Worm (Caenorhabditis elegans) whole organism, L1 larva: ENCODE results near the gene F28C6.5.

Experiments
- C16A3.4 ChIP-seq: fragments of 150-350 bp; optimal IDR thresholded peaks from 2 replicates; lab custom pipeline; 2014; ENCODE audit warnings: missing biosample characterization, missing genetic modification characterization
- F16B12.6 ChIP-seq: fragments of 150-350 bp; optimal IDR thresholded peaks from 2 replicates; lab custom pipeline; 2014; ENCODE audit warnings: missing biosample characterization, missing genetic modification characterization
- aha-1 ChIP-seq: fragments of 150-350 bp; optimal IDR thresholded peaks from 2 replicates; lab custom pipeline; 2014; ENCODE audit warnings: missing biosample characterization, missing genetic modification characterization
- alr-1 ChIP-seq: fragments of 200-800 bp; sonication (Bioruptor generic); optimal IDR thresholded peaks from 2 replicates; lab custom pipeline; 2018; ENCODE audit warnings: borderline replicate concordance, mild to moderate bottlenecking, missing genetic modification characterization, missing compliant biosample characterization
- aly-2 ChIP-seq: fragments of 150-350 bp; optimal IDR thresholded peaks from 2 replicates; lab custom pipeline; 2014; ENCODE audit warnings: missing biosample characterization, missing genetic modification characterization
- ama-1 ChIP-seq: fragments of 150-350 bp; optimal IDR thresholded peaks from 2 replicates; lab custom pipeline; 2014
- ceh-8 ChIP-seq: fragments of 200-800 bp; sonication (Bioruptor generic); optimal IDR thresholded peaks from 2 replicates; lab custom pipeline; 2018; ENCODE audit warnings: mild to moderate bottlenecking, missing genetic modification characterization, moderate library complexity, missing compliant biosample characterization
- ceh-82 ChIP-seq, 3 experiments: fragments of 150-350 bp in 1 of 3; sonication (generic microtip) in 2 of 3; optimal IDR thresholded peaks; 2 replicates each; lab custom pipeline; 2014 to 2017; ENCODE audit warnings: missing biosample characterization in 3 of 3, missing genetic modification characterization in 3 of 3
- dpl-1 ChIP-seq, 3 experiments: fragments of 150-350 bp in 2 of 3; sonication (generic microtip) in 1 of 3; optimal IDR thresholded peaks; 2 replicates each; lab custom pipeline; 2014 to 2017; ENCODE audit warnings: missing biosample characterization in 3 of 3, missing genetic modification characterization in 3 of 3, missing genetic modification reagents in 3 of 3
- dsc-1 ChIP-seq: sonication (generic microtip); optimal IDR thresholded peaks from 2 replicates; lab custom pipeline; 2016; ENCODE audit warnings: mild to moderate bottlenecking, missing genetic modification characterization, missing compliant biosample characterization
- efl-1 ChIP-seq, 4 experiments: fragments of 150-350 bp; optimal IDR thresholded peaks in 3 of 4; peaks in 1 of 4; 1 replicate in 1 of 4; 2 replicates in 3 of 4; lab custom pipeline; 2014; ENCODE audit warnings: missing biosample characterization in 2 of 4, missing genetic modification characterization in 2 of 4, missing genetic modification reagents in 2 of 4
- efl-3 ChIP-seq: fragments of 200-800 bp; sonication (Bioruptor generic); optimal IDR thresholded peaks from 2 replicates; lab custom pipeline; 2018; ENCODE audit warnings: mild to moderate bottlenecking, missing genetic modification characterization, missing compliant biosample characterization
- egl-13 ChIP-seq: sonication (generic microtip); optimal IDR thresholded peaks from 2 replicates; lab custom pipeline; 2016; ENCODE audit warnings: missing genotype, missing genetic modification reagents, missing genetic modification characterization, missing compliant biosample characterization
- fkh-10 ChIP-seq: sonication (generic microtip); optimal IDR thresholded peaks from 2 replicates; lab custom pipeline; 2017; ENCODE audit warnings: missing biosample characterization, missing genetic modification reagents, missing genetic modification characterization
- fkh-8 ChIP-seq: sonication (generic microtip); optimal IDR thresholded peaks from 2 replicates; lab custom pipeline; 2016; ENCODE audit warnings: mild to moderate bottlenecking, missing genetic modification characterization, missing compliant biosample characterization
- hlh-17 ChIP-seq: fragments of 200-800 bp; sonication (Bioruptor generic); optimal IDR thresholded peaks from 2 replicates; lab custom pipeline; 2018; ENCODE audit warnings: missing genetic modification characterization, mild to moderate bottlenecking, missing compliant biosample characterization, moderate library complexity, borderline replicate concordance
- hlh-4 ChIP-seq: sonication (generic microtip); optimal IDR thresholded peaks from 2 replicates; lab custom pipeline; 2016; ENCODE audit warnings: mild to moderate bottlenecking, missing genetic modification characterization, missing compliant biosample characterization
- isw-1 ChIP-seq: fragments of 200-800 bp; sonication (Bioruptor generic); IDR thresholded peaks from 2 replicates; pipeline ENCODE4 v1.3.6; 2022; ENCODE audit warnings: missing genetic modification characterization, missing compliant biosample characterization
- jun-1 ChIP-seq: fragments of 150-350 bp; optimal IDR thresholded peaks from 2 replicates; lab custom pipeline; 2014; ENCODE audit warnings: missing biosample characterization, missing genetic modification reagents, missing genetic modification characterization
- lin-13 ChIP-seq: fragments of 150-350 bp; optimal IDR thresholded peaks from 2 replicates; lab custom pipeline; 2014; ENCODE audit warnings: missing biosample characterization, missing genetic modification reagents, missing genetic modification characterization
- lin-14 ChIP-seq: fragments of 200-800 bp; sonication (Bioruptor generic); optimal IDR thresholded peaks from 2 replicates; lab custom pipeline; 2018; ENCODE audit warnings: mild to moderate bottlenecking, missing genetic modification characterization, moderate library complexity, missing compliant biosample characterization
- lin-15B ChIP-seq: fragments of 150-350 bp; sonication (generic microtip); optimal IDR thresholded peaks from 3 replicates; lab custom pipeline; 2014; ENCODE audit warnings: missing biosample characterization, missing genetic modification characterization
- lin-35 ChIP-seq, 2 experiments: fragments of 150-350 bp; optimal IDR thresholded peaks; 2 replicates each; lab custom pipeline; 2014; ENCODE audit warnings: missing biosample characterization in 2 of 2, missing genetic modification characterization in 2 of 2, missing genetic modification reagents in 2 of 2
- lsy-2 ChIP-seq, 2 experiments: fragments of 150-350 bp; optimal IDR thresholded peaks; 2 replicates each; lab custom pipeline; 2014; ENCODE audit warnings: missing biosample characterization in 2 of 2, missing genetic modification characterization in 2 of 2
- mab-9 ChIP-seq: fragments of 200-800 bp; sonication (Bioruptor generic); IDR thresholded peaks from 2 replicates; pipeline ENCODE4 v1.3.6; 2022; ENCODE audit warnings: missing genetic modification reagents, missing genetic modification characterization, missing compliant biosample characterization
- mef-2 ChIP-seq: fragments of 150-350 bp; optimal IDR thresholded peaks from 2 replicates; lab custom pipeline; 2014; ENCODE audit warnings: missing biosample characterization, missing genetic modification characterization
- nhr-11 ChIP-seq: fragments of 150-350 bp; optimal IDR thresholded peaks from 2 replicates; lab custom pipeline; 2014; ENCODE audit warnings: missing biosample characterization, missing genetic modification characterization
- nhr-237 ChIP-seq: fragments of 150-350 bp; optimal IDR thresholded peaks from 2 replicates; lab custom pipeline; 2014; ENCODE audit warnings: missing biosample characterization, missing genetic modification characterization
- nhr-71 ChIP-seq: sonication (generic microtip); optimal IDR thresholded peaks from 2 replicates; lab custom pipeline; 2016; ENCODE audit warnings: mild to moderate bottlenecking, missing genetic modification characterization, moderate library complexity, missing compliant biosample characterization
- nhr-85 ChIP-seq: sonication (generic microtip); peaks from one replicate; lab custom pipeline; 2016; ENCODE audit warnings: missing genetic modification characterization, inconsistent platforms, missing compliant biosample characterization
- nhr-90 ChIP-seq: sonication (generic microtip); optimal IDR thresholded peaks from 2 replicates; lab custom pipeline; 2016; ENCODE audit warnings: mild to moderate bottlenecking, missing genetic modification characterization, missing compliant biosample characterization; ENCODE audit not compliant: poor library complexity
- pag-3 ChIP-seq: sonication (generic microtip); optimal IDR thresholded peaks from 2 replicates; lab custom pipeline; 2017; ENCODE audit warnings: missing genetic modification characterization, mild to moderate bottlenecking, missing compliant biosample characterization, antibody characterized with exemption, borderline replicate concordance; ENCODE audit not compliant: insufficient read depth
- pax-3 ChIP-seq: fragments of 200-800 bp; sonication (Bioruptor generic); optimal IDR thresholded peaks from 2 replicates; lab custom pipeline; 2018; ENCODE audit warnings: mild to moderate bottlenecking, missing genetic modification characterization, moderate library complexity, missing compliant biosample characterization
- skn-1 ChIP-seq: fragments of 150-350 bp; optimal IDR thresholded peaks from 2 replicates; lab custom pipeline; 2014; ENCODE audit warnings: missing biosample characterization, missing genetic modification characterization
- snu-23 ChIP-seq: sonication (generic microtip); optimal IDR thresholded peaks from 2 replicates; lab custom pipeline; 2016; ENCODE audit warnings: missing genetic modification characterization, missing compliant biosample characterization
- sptf-1 ChIP-seq: fragments of 150-350 bp; optimal IDR thresholded peaks from 2 replicates; lab custom pipeline; 2014; ENCODE audit warnings: missing biosample characterization, missing genetic modification characterization
- unc-30 ChIP-seq: sonication (generic microtip); optimal IDR thresholded peaks from 2 replicates; lab custom pipeline; 2017; ENCODE audit warnings: missing biosample characterization, missing genetic modification characterization
- unc-86 ChIP-seq: sonication (generic microtip); optimal IDR thresholded peaks from 2 replicates; lab custom pipeline; 2016; ENCODE audit warnings: missing genetic modification characterization, missing compliant biosample characterization
- unc-98 ChIP-seq: fragments of 200-800 bp; sonication (Bioruptor generic); IDR thresholded peaks from 2 replicates; pipeline ENCODE4 v1.3.6; 2022; ENCODE audit warnings: missing genetic modification characterization, missing compliant biosample characterization
- vab-15 ChIP-seq: sonication (generic microtip); optimal IDR thresholded peaks from 2 replicates; lab custom pipeline; 2017; ENCODE audit warnings: missing genotype, mild to moderate bottlenecking, missing genetic modification characterization, missing compliant biosample characterization
- xbp-1 ChIP-seq: sonication (generic microtip); optimal IDR thresholded peaks from 2 replicates; lab custom pipeline; 2016; ENCODE audit warnings: missing genetic modification characterization, missing compliant biosample characterization
- zag-1 ChIP-seq: fragments of 150-350 bp; optimal IDR thresholded peaks from 2 replicates; lab custom pipeline; 2014; ENCODE audit warnings: missing biosample characterization, missing genetic modification characterization
- zip-4 ChIP-seq: fragments of 200-800 bp; sonication (Bioruptor generic); optimal IDR thresholded peaks from 2 replicates; lab custom pipeline; 2018; ENCODE audit warnings: mild to moderate bottlenecking, missing genetic modification characterization, moderate library complexity, missing compliant biosample characterization
- ztf-11 ChIP-seq, 2 experiments: sonication (generic microtip); optimal IDR thresholded peaks; 2 replicates each; lab custom pipeline; 2016 to 2017; ENCODE audit warnings: missing genetic modification characterization in 2 of 2, missing biosample characterization in 1 of 2, missing compliant biosample characterization in 1 of 2

F28C6.5 gene

DNA sequence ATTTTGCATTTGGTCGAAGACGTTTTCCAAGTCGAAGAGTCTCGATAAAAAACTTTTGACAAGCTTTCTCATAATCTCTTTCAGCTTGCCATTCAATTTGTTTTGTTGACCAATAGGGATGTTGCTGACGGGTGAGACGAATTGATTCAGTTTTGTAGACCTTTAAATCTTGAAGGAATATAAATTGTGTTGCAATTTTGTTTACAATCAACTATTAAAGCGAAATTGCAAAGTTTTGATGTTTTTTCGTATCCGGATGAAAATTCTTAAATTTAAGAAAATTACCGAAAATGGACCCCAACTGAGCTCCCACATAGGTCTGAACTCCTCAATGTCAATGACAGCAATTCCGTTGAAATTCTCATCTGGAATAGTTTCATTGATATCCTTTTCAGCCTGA, 16.8 kb downstream of the F28C6.5 start:
- TF ChIP-seq unc-86 (tag; lab: Kevin White, UChicago) (no peak), efl-1 (optimal IDR thresholded peaks at IDR 0.05; lab: Kevin White, UChicago) (no peak), efl-1 (GFP tag; optimal IDR thresholded peaks at IDR 0.05 in 1 of 2; lab: Kevin White, UChicago) (peak in 1 of 2 experiments; percentile 12)

DNA sequence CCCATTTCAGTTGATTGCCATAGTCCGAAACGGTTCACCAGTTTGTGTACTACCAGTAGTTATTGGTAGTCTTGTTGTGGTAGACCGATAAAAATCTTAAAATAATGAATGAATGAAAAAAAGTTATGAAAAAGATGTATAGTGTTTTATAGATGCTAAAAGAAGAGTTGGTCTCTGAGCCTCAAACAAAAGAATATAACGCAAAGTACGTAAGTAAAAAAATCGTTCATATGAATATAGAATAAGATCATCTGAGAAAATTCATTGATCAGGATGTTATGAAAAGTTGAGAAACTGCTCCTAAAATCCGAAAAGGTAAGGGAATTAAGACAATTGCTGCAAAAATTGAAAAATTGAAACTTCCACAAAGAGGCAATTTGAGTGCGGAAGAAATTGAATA, 18.2 kb downstream of the F28C6.5 start, which contains the start of gene chhy-1:
TSS of gene chhy-1 (minus strand) at position 101 of the 400 bp plus-strand sequence.
- TF ChIP-seq zip-4 (GFP tag; lab: Kevin White, UChicago) (no peak), alr-1 (tag; lab: Kevin White, UChicago) (no peak), sptf-1 (tag; lab: Kevin White, UChicago) (no peak), nhr-237 (no peak), pax-3 (tag; lab: Kevin White, UChicago) (no peak), nhr-11 (tag; lab: Kevin White, UChicago) (no peak), xbp-1 (tag; lab: Kevin White, UChicago) (no peak), C16A3.4 (tag; lab: Kevin White, UChicago) (no peak), mab-9 (GFP tag; lab: Robert Waterston, UW) (no peak), ztf-11 (tag; optimal IDR thresholded peaks at IDR 0.05; lab: Kevin White, UChicago) (no peak), ceh-82 (tag; optimal IDR thresholded peaks at IDR 0.05; lab: Kevin White, UChicago) (no peak), lin-35 (GFP tag; optimal IDR thresholded peaks at IDR 0.05; lab: Kevin White, UChicago) (no peak), egl-13 (no peak), ama-1 (lab: Kevin White, UChicago) (no peak), unc-98 (no peak), mef-2 (tag; lab: Kevin White, UChicago) (no peak), hlh-17 (no peak), jun-1 (no peak), zag-1 (no peak)

DNA sequence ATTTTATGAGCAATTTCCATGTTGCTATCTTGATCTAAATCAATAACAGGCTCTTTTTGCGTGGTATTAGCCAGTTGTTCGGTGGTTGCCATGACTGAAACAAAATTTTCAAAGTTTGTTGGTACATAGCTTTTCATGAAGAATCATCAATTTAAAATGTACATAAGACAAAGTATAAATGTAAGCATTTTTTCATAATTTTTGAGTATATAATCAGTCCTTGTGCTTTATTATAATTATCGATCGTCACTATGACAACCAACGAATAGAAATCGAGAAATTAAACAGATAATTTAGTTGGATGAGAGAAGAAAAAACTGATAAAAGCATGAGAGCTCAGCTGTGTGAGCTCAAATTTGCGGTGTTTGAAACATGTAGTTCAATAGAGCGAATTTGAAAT, 22.6 kb downstream of the F28C6.5 start, which contains the start of gene T22C8.3:
TSS of gene T22C8.3 (minus strand) at position 101 of the 400 bp plus-strand sequence.
- TF ChIP-seq dpl-1 (GFP tag; optimal IDR thresholded peaks at IDR 0.05; lab: Kevin White, UChicago) (peak in 1 of 3 experiments; percentile 4), ceh-8 (GFP tag; lab: Kevin White, UChicago) (no peak), fkh-10 (no peak), unc-30 (tag; lab: Kevin White, UChicago) (no peak)

DNA sequence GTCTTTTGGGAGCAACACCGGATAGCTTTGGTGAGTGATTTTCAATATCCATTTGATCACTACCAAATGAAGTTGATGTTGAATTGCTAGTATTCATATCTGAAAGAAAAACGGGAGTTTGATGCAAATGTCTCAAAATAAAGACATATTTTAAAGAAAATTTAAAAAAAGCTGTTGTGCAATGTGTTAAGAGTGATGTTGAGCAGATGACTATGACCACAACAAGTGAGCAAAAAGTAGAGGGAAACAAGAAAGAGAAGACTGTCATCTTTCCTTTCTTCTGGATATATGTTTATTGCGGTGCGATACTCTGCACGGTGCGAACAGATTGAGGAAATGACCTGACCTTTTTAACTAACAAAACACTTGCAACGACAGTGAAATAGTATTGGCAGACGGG, 24.1 kb downstream of the F28C6.5 start, which contains the start of gene T22C8.4:
TSS of gene T22C8.4 (minus strand) at position 101 of the 400 bp plus-strand sequence.
- TF ChIP-seq fkh-8 (tag; lab: Kevin White, UChicago) (no peak), isw-1 (GFP tag; lab: Robert Waterston, UW) (no peak), jun-1 (no peak), dsc-1 (no peak), lin-14 (GFP tag; lab: Kevin White, UChicago) (no peak)

DNA sequence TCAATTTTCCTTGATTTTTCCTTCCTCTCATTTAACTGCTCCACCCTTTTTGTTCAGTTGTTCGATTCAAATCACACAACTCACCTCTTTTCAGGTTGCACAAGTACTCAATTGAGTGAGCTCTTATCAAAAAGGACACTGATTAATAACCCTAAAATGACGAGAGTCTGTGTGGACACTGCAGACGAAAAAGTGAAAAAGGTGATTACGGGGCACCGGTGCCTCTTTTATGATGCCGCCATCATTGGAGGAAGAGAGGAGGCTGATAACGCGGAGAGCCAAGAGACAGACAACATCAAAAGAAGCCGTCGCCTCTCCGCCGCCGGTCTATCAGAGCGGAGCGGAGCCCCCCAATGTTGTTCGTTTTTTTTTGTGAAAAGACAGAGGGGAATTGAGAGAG, 25.8 kb downstream of the F28C6.5 start, which contains the start of gene sptf-2:
TSS of gene sptf-2 (plus strand) at position 297 of the 400 bp plus-strand sequence.
- TF ChIP-seq snu-23 (GFP tag; lab: Kevin White, UChicago) (no peak), jun-1 (peak; percentile 34), vab-15 (no peak), nhr-90 (no peak), hlh-17 (no peak), nhr-85 (no peak), lin-13 (GFP tag; lab: Kevin White, UChicago) (no peak), zag-1 (no peak), unc-98 (no peak), unc-30 (tag; lab: Kevin White, UChicago) (no peak), F16B12.6 (no peak), aha-1 (tag; lab: Kevin White, UChicago) (no peak), fkh-10 (no peak), hlh-4 (tag; lab: Kevin White, UChicago) (no peak), efl-1 (optimal IDR thresholded peaks at IDR 0.05; lab: Kevin White, UChicago) (no peak), efl-1 (GFP tag; optimal IDR thresholded peaks at IDR 0.05 in 1 of 2; lab: Kevin White, UChicago) (peak in 1 of 2 experiments; percentile 88), lin-15B (tag; lab: Kevin White, UChicago) (no peak), mab-9 (GFP tag; lab: Robert Waterston, UW) (no peak), egl-13 (no peak), nhr-71 (tag; lab: Kevin White, UChicago) (no peak), skn-1 (tag; lab: Kevin White, UChicago) (no peak), efl-3 (GFP tag; lab: Kevin White, UChicago) (no peak), pag-3 (tag; lab: Kevin White, UChicago) (no peak), lsy-2 (tag; optimal IDR thresholded peaks at IDR 0.05; lab: Kevin White, UChicago) (no peak), aly-2 (tag; lab: Kevin White, UChicago) (no peak)
